Worm (Caenorhabditis elegans): ENCODE measurements around the gene Y51B9A.7.

- TF ChIP-seq C04F5.9 (tag; optimal IDR thresholded peaks at IDR 0.05) (no peak), egl-13 (tag; optimal IDR thresholded peaks at IDR 0.05) (no peak), skn-1 (tag; optimal IDR thresholded peaks at IDR 0.05) (no peak), sox-4 (tag; optimal IDR thresholded peaks at IDR 0.05) (no peak), ceh-90 (tag; optimal IDR thresholded peaks at IDR 0.05) (no peak), egl-27 (tag; optimal IDR thresholded peaks at IDR 0.05) (no peak), mdl-1 (tag; optimal IDR thresholded peaks at IDR 0.05) (no peak), pax-3 (tag; optimal IDR thresholded peaks at IDR 0.05) (no peak), blmp-1 (tag; optimal IDR thresholded peaks at IDR 0.05) (no peak), snpc-4 (tag; optimal IDR thresholded peaks at IDR 0.05) (no peak), lin-15B (tag; optimal IDR thresholded peaks at IDR 0.05) (no peak)
Measured at ce11 chrII:9407020-9407419, 7.2 kb downstream of the Y51B9A.7 start, which contains the start of gene mpz-6.

All from whole organism, L1 larva.